Worm (Caenorhabditis elegans) whole organism, L4/young adult: ENCODE measurements around the gene F35E8.1.

Experiments
- W03F9.2 ChIP-seq: fragments of 150-350 bp; optimal IDR thresholded peaks from 2 replicates; lab custom pipeline; 2014; ENCODE audit warnings: missing biosample characterization, missing genetic modification characterization
- dao-5 ChIP-seq: sonication (generic microtip); optimal IDR thresholded peaks from 2 replicates; lab custom pipeline; 2016; ENCODE audit warnings: missing genotype, missing genetic modification characterization, moderate library complexity, missing compliant biosample characterization
- him-1 ChIP-seq: sonication (generic microtip); optimal IDR thresholded peaks from 2 replicates; lab custom pipeline; 2016; ENCODE audit warnings: missing genotype, missing genetic modification reagents, missing genetic modification characterization, missing compliant biosample characterization

The F35E8.1 gene

DNA sequence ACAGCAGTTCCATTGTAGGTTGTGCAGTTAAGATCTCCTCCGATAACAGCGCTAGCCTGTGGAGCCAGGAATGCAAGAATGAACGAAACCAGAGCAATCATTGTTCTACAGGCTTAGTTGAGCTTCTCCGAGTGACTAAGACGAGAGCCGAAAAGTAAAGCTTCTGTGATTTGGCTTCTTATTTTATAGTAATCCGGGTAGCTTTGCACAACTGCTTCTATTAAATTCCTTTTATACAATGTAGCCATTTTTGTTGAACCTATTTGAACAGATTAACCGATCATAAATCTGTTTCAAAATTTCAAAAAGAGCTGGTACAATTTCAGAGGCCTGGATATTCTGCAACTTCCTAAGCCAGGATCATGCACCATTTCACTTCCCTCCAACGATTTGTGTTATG lies 12.0 kb upstream of the F35E8.1 start, which contains the start of gene F35E8.9:
Gene F35E8.9, minus strand, starts transcription at position 101 of the 400 bp plus-strand sequence.
- TF ChIP-seq dao-5, result no peak
- TF ChIP-seq W03F9.2 (tag; lab: Kevin White, UChicago), result no peak
- no peak for TF ChIP-seq him-1

DNA sequence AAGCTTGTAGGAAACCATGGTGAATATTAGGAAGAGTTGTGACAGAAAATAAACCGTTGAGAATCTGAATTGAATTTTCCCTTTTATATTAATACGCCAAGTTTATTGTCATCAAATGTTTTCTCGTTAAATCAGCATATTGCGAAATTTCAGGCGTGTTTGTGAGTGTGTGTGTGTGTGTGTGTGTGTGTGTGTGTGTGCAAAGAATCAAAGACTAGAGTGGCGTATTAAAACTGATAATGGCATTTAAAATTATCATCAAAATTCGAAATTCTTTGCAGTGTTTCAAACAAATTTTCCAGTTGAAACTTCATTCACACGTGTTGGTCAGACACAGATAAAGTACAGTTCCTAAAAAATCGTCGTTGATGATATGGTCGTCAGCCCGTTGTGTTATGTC lies 10.5 kb upstream of the F35E8.1 start, which contains the start of gene gst-38:
Gene gst-38, minus strand, starts transcription at position 152 of the 400 bp plus-strand sequence.
- TF ChIP-seq him-1 (no peak), W03F9.2 (tag; lab: Kevin White, UChicago) (no peak), dao-5 (no peak)

DNA sequence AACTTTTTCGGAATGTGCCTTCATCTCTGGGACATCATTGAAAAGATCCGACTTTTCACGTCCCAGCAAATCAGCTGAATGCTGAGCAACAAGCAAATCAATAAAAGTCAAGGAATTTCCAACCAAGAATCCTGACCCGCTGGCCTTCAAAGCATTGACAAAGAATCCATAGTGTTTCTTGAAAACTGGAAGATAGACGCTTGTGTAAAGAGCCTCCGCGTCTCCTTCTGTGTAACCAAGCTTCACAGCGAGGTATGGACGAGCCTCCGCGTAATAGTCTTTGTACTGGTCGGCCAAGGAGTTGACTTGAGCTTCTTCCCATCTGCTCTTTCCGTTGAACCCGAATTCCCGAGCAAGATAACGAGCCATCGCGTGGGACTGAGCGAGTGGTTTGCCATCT lies 9.9 kb upstream of the F35E8.1 start:
- TF ChIP-seq him-1, result no peak
- no peak for TF ChIP-seq W03F9.2 (tag; lab: Kevin White, UChicago)
- TF ChIP-seq dao-5, result no peak

DNA sequence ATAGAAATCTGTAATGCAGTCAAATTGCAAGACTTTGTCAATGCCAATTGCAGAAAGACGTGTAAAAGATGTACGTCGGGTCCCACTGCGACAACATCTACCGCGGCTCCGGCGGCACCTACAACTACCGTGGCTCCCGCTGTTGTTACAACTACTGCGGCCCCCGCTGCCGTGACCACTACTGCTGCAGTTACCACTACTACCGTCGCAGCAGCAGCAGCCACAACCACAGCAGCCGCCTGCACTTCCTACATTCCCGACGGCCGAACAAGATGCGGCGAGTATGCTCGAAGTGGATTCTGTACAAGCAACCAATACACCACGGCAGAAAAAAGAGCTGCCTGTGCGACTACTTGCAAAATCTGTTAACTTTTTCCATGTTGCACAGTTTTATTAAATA lies 9.3 kb upstream of the F35E8.1 start:
- TF ChIP-seq W03F9.2 (tag; lab: Kevin White, UChicago) (no peak), him-1 (no peak), dao-5 (no peak)

DNA sequence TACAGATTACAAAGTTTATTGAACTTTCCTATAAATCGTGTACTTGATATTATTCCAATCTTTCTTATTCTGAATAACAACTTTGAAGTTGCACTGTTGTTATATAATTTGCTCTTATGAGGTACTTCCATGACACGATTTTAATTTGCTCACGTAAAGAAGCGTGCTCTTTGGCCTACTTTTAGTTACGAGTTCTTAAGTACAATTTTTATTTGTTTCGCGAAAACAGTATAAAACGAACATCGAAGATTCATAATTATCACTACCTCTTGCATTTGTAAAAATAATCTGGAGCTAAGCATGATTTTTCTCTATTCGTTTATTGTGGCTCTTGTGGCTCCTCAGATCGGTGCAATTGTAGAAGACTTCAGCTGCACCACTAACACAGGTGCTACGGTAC lies 8.3 kb upstream of the F35E8.1 start, which contains the start of gene F35E8.7:
Gene F35E8.7, plus strand, starts transcription at position 301 of the 400 bp plus-strand sequence.
- TF ChIP-seq him-1 (no peak), W03F9.2 (tag; lab: Kevin White, UChicago) (no peak), dao-5 (no peak)

DNA sequence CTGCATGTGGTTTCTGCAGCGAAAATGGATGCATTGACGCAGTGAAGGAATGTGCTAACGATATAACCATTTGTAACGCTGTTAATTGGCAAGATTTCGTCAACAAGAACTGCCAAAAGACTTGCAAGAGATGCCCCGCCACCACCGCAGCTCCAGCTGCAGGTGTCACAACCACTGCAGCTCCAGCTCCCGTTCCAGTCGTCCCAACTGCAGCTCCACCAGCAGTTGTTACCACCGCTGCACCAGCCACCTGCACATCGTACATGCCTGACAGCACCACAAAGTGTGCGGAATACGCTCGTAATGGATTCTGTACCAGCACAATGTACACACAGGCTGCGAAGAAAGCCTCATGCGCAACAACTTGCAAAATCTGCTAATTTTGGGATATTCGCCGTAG lies 7.2 kb upstream of the F35E8.1 start:
- TF ChIP-seq dao-5 (no peak), him-1 (no peak), W03F9.2 (tag; lab: Kevin White, UChicago) (no peak)

DNA sequence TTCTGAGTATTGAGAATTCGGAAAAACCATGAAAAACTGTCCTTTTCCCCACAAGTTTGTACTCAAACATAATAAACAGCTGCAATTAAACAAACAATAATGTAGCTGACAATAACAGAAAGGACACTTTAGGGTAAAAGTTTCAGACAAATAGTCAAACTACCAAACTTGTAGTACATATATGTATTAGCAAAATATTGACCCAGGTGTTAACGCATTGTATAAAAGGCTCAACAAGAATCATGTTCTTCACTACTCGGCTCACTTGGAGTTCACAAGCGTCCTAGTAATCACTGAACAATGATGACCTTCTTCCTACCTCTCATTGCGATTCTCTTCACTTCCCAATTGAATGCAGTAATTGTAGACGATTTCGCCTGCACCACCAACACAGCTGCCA lies 6.4 kb upstream of the F35E8.1 start, which contains the start of gene F35E8.6:
Gene F35E8.6, plus strand, starts transcription at position 301 of the 400 bp plus-strand sequence.
- no peak for TF ChIP-seq him-1
- TF ChIP-seq dao-5, result no peak
- no peak for TF ChIP-seq W03F9.2 (tag; lab: Kevin White, UChicago)

DNA sequence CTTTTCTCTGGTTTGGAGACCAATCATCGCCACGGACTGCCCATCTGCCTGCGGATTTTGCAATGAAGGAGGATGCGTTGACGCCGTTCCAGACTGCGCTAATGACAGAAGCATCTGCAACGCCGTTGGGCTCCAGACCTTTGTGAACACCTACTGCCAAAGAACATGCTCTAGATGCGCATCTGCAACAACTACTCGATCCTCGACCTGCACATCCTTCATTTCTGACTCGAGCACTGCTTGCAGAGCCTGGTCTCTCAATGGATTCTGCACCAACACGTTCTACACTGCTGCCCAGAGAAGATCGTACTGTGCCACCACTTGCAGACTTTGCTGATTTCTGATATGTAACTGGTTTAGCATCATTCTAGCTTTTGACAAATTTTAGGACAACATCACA lies 4.9 kb downstream of the F35E8.1 start:
- TF ChIP-seq dao-5 (no peak), him-1 (no peak), W03F9.2 (tag; lab: Kevin White, UChicago) (no peak)

DNA sequence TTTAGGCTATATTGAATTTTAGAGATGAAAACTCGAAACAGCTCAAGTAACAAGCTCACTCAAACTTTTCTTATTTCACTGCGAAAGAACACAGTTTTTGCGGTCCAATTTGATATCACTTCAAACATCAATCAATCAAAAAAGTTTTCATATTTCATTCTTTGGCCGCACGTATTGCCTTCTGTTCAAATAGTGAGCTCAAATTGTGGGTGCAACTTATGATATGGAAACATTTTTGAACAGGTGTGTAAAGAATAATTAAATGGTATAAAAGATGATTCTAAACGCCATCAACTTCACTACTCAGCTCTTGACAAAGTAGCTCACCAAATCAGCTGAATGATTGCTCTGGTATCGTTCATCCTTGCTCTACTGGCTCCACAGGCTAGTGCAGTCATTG lies 5.7 kb downstream of the F35E8.1 start, which contains the start of gene T06C12.14:
Gene T06C12.14, plus strand, starts transcription at position 301 of the 400 bp plus-strand sequence.
- no peak for TF ChIP-seq dao-5

DNA sequence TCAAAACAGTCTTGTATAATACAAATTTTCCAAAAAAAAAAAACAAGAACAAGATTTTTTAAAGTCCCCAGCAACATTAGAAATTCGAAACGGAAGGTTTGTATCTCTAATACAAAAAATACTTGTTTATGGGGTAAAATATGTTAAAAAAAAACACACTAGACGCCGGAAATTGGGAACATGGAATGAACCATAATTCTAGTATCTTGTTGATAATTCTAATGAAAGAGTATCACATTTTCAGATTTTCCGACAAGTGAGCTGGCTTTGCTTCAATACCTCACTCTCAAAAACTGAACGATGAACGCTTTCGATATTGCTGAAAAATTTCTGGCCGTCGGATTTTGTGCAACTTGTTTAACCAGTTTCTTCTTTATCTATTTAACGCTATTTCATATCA lies 7.7 kb downstream of the F35E8.1 start, which contains the start of gene str-60:
Gene str-60, plus strand, starts transcription at position 301 of the 400 bp plus-strand sequence.
- TF ChIP-seq him-1 (no peak), W03F9.2 (tag; lab: Kevin White, UChicago) (no peak), dao-5 (no peak)

DNA sequence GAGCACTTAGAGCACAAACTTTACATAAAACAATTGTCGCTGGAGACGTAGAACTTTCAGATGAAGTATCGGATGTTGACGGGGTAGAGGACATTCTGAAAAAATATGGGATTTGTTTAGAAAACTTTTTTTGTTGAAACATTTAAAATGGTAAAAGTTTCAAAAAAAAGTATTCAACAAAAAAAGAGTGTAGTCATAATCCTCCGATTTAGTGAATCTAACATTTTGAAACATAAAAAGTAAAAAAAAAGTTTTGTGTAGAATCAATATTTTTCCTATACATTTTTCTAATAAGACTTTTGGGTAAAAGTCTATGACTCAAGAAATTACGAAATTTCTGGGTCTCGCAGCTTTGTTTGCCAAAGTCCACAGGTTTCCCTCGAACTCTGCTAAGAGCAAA lies 8.8 kb downstream of the F35E8.1 start, which contains the start of gene nhr-213:
Gene nhr-213, minus strand, starts transcription at position 101 of the 400 bp plus-strand sequence.
- no peak for TF ChIP-seq him-1
- TF ChIP-seq W03F9.2 (tag; lab: Kevin White, UChicago), result no peak
- TF ChIP-seq dao-5, result no peak

DNA sequence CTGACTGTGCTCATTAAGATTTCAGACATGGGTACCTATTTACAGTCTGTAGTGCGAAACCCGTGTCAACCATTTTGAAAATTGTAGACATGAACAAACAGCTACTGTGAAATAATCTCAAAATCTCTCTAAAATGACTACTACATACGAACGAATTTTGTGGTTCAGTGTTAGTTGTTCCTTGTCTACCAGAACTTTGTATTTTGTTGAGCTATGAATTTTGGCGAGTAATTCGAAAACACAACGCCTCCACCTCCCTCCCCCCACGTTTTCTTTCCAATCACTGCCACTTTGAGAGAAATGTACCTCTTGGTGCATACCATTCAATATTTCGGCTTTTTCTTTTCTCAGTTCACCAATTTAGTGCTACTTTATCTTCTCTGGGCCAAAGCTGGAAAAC lies 12.7 kb downstream of the F35E8.1 start, which contains the start of gene T06C12.11:
Gene T06C12.11, plus strand, starts transcription at position 301 of the 400 bp plus-strand sequence.
- TF ChIP-seq dao-5, result no peak

DNA sequence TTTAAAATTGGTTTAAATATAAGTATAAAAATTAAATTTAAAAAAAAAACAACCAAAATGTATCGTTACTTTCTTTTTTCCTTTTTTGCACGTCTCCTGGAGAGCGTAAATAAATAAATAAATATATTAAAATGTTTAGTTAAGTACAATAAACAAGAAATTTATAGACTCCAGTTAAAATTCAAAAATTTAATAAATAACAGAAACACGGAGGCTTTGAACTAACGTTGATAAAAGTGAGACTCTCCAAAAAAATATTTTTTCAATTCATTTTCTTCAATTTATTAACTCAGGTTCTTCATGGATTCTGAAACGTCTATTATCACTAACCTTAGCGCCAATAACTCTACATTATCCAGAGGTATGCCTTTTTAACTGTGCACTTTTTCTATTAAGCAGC lies 13.7 kb downstream of the F35E8.1 start, which contains the start of gene T06C12.12:
Gene T06C12.12, plus strand, starts transcription at position 301 of the 400 bp plus-strand sequence.
- no peak for TF ChIP-seq dao-5
- no peak for TF ChIP-seq him-1
- TF ChIP-seq W03F9.2 (tag; lab: Kevin White, UChicago), result no peak

DNA sequence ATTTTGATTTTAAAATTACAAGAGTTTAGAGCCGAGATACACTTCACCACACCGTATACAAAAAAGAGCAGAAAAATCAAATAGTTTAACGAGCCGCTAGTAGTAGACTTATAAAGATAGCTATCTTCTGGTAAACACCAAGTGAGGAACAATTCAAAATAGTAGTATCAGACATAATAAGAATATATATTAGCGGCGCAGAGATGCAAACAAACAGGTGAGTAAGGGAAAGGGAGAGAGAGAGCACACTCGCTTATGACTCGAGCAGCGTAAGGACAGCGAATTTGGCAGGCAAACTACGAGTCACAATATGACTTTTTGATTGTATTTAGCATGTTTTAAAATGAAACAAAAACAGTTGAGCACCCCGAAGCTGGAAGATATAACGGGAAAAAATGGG lies 14.2 kb downstream of the F35E8.1 start:
- TF ChIP-seq dao-5, result no peak
- TF ChIP-seq him-1, result no peak
- TF ChIP-seq W03F9.2 (tag; lab: Kevin White, UChicago), result no peak

DNA sequence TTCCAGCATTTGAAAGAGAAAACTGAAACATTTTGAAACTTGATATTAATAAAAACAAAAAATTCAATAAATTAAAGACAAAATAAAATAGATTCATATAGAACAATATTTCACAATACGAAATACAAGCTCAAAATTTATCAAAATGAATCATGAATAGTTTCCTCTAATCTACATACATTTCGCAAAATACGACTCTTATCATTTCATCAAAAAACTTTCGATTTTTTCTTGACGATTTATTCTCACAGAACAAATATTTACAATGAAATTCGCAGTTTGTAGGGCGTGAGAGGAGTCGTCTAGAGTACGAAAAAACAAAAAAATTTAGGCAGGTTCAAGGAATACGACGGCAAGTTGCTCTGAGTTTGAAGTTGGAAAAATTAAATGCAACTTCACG lies 15.3 kb downstream of the F35E8.1 start:
- no peak for TF ChIP-seq dao-5
- no peak for TF ChIP-seq him-1

DNA sequence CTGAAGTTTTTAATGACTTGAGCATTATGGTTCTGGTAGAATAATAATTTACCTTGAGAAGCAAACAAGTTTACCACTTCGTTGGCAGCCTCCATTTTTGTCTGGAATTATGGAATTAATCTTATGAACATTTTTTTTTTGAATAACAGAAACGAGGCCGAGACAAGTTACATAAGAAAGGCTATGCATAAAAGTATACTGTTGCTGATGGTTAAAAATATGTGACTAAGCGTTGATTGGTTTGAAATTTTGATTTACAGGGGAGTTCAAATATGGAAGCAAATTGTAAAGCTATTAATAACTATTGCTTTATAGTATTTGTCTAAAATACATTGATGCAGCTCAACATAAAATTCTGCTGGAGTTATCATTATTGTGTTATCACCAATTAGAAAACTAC lies 16.7 kb downstream of the F35E8.1 start, which contains the start of gene cgt-1:
Gene cgt-1, minus strand, starts transcription at position 101 of the 400 bp plus-strand sequence.
- no peak for TF ChIP-seq him-1
- no peak for TF ChIP-seq dao-5
